Worm (Caenorhabditis elegans) whole organism, dauer: Measurements from ENCODE around the gene txt-6.
"Not testable (repeated sequence)": the region's sequence is repeated elsewhere in the genome, so short reads cannot be mapped to it uniquely, and the experiment has no call there.

Source experiments
- unc-62 ChIP-seq: sonication (generic microtip); optimal IDR thresholded peaks from 2 replicates; lab custom pipeline; 2017; ENCODE audit warnings: missing biosample characterization, missing genetic modification reagents, missing genetic modification characterization

Gene txt-6

ce11 chrV:4617260-4617659, 10.5 kb upstream of the txt-6 start, which contains the start of gene sumv-2:
TSS of gene sumv-2 (plus strand) at chrV:4617560.
- TF ChIP-seq unc-62 (GFP tag; lab: Kevin White, UChicago): no peak

- TF ChIP-seq unc-62 (GFP tag; lab: Kevin White, UChicago): no peak
These were observed 9.1 kb upstream of the txt-6 start, which contains the start of the genes Y61A9LA.10 and F54D11.4 for ce11 chrV:4615802-4616201. TSS of gene Y61A9LA.10 (minus strand) at chrV:4615817. TSS of gene F54D11.4 (plus strand) at chrV:4616151.

ce11 chrV:4599225-4599624, 7.5 kb downstream of the txt-6 start:
- TF ChIP-seq unc-62 (GFP tag; lab: Kevin White, UChicago): no peak

- no peak for TF ChIP-seq unc-62 (GFP tag; lab: Kevin White, UChicago)
These were observed 8.2 kb downstream of the txt-6 start for ce11 chrV:4598489-4598888.

ce11 chrV:4590791-4591190, 15.9 kb downstream of the txt-6 start:
- no peak for TF ChIP-seq unc-62 (GFP tag; lab: Kevin White, UChicago)

- TF ChIP-seq unc-62 (GFP tag; lab: Kevin White, UChicago): no peak
These were observed 21.7 kb downstream of the txt-6 start, which contains the start of gene Y61A9LA.1 for ce11 chrV:4585009-4585408. TSS of gene Y61A9LA.1 (plus strand) at chrV:4585309.

- TF ChIP-seq unc-62 (GFP tag; lab: Kevin White, UChicago): no peak
These were observed 26.1 kb downstream of the txt-6 start for ce11 chrV:4580594-4580993.

ce11 chrV:4575458-4575857, 31.3 kb downstream of the txt-6 start:
- TF ChIP-seq unc-62 (GFP tag; lab: Kevin White, UChicago): no peak

- not testable (repeated sequence) for TF ChIP-seq unc-62 (GFP tag; lab: Kevin White, UChicago)
These were observed 32.9 kb downstream of the txt-6 start, which contains the start of gene hpo-39 for ce11 chrV:4573824-4574223. TSS of gene hpo-39 (minus strand) at chrV:4573924.

ce11 chrV:4571997-4572396, 34.7 kb downstream of the txt-6 start:
- no peak for TF ChIP-seq unc-62 (GFP tag; lab: Kevin White, UChicago)

- TF ChIP-seq unc-62 (GFP tag; lab: Kevin White, UChicago): no peak
These were observed 35.9 kb downstream of the txt-6 start, which contains the start of gene Y61A9LA.3 for ce11 chrV:4570833-4571232. TSS of gene Y61A9LA.3 (plus strand) at chrV:4571133.

- no peak for TF ChIP-seq unc-62 (GFP tag; lab: Kevin White, UChicago)
These were observed 36.6 kb downstream of the txt-6 start, which contains the start of gene sut-2 for ce11 chrV:4569999-4570627. TSS of gene sut-2 (minus strand) at chrV:4570049.

- TF ChIP-seq unc-62 (GFP tag; lab: Kevin White, UChicago): no peak
These were observed 44.2 kb downstream of the txt-6 start for ce11 chrV:4562493-4562892.

- not testable (repeated sequence) for TF ChIP-seq unc-62 (GFP tag; lab: Kevin White, UChicago)
These were observed 46.3 kb downstream of the txt-6 start, which contains the start of gene Y61A9LA.4 for ce11 chrV:4560441-4560840. TSS of gene Y61A9LA.4 (plus strand) at chrV:4560741.

ce11 chrV:4559701-4560100, 47.0 kb downstream of the txt-6 start, which contains the start of gene Y61A9LA.7:
TSS of gene Y61A9LA.7 (minus strand) at chrV:4559801.
- no peak for TF ChIP-seq unc-62 (GFP tag; lab: Kevin White, UChicago)
